Fruit fly (Drosophila melanogaster) S2 (cell line): ENCODE data around the gene CG7110.

Source experiments
- CG8478 ChIP-seq: fragments of >200 bp; optimal IDR thresholded peaks from 2 replicates; lab custom pipeline; 2018
- CTCF ChIP-seq, 2 experiments: fragments of >200 bp; optimal IDR thresholded peaks; 2 replicates each; lab custom pipeline; 2018

DNA sequence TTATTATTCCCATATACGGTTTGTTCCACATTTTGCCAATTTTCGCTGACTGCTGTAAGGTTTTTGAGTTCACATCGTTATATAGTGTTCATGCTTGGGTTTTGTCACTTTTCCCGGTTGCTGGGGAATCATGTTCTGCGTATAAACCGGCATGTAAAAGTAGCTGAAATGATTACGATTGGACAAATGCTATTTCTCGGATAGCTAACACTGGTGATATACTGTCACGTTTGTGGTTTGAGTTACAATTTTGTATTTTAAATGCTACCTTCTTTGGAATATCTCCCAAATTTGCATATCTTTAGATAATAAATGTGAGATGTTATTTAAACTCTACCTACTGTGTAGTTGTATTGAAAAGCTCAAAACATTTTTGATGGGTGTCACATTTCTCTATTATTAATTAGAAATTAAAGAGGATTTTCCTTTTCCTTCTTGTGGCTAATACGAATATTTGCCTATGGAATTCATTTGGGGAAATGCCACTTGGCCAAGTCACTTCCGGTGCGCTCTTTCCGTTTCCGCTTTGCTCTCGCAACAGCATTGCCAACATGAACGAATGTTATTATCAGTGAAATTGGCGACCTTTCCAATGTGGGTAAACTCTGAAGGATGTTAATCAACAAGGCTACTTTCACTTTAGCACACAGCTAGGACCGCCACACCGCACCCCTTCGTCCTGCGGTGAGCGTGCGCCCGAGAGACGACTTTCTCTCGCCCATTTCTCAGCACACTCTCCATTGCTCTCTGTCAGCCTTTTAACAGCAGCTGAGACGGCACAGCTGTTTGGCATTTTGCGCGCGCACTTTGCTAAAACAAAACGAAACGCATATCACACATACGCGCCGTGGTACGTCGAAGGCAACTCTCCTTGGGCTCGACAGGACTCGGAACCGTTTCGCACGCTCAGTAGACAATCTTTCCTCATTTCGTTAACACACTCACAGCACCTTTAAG is 16.0 kb downstream of the CG7110 start, which contains the start of the genes CG16956, CG42784 and CG43850:
- TF ChIP-seq CG8478 (no peak), CTCF (optimal IDR thresholded peaks at IDR 0.05; lab: Kevin White, UChicago) (no peak)
